Worm (Caenorhabditis elegans): ENCODE measurements around the gene xdh-1.

DNA sequence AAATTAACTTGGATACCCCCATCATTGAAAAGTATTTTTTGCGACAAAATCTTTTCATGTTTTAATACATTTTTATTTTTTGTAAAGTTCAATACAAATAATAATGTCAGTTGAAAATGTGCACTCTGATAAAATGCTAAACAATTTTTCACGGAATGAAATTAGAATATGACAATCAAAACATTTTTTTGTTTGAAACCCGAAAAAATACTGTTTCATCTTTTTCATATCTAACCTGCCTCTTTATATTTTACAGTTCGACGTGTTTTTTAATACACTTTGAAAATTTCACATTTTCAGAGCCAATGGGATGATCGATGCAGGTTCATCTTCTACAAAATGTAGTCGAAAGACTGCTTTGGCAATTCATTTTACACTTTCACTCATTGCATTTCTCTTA, 18.9 kb downstream of the xdh-1 start, which contains the start of gene clc-8:
- TF ChIP-seq lsy-2 (tag; optimal IDR thresholded peaks at IDR 0.05) (no peak), R02D3.7 (tag; optimal IDR thresholded peaks at IDR 0.05) (no peak), fkh-10 (GFP tag; optimal IDR thresholded peaks at IDR 0.05) (no peak), snpc-4 (tag; optimal IDR thresholded peaks at IDR 0.05) (no peak), daf-8 (GFP tag; IDR thresholded peaks at IDR 0.05) (no peak), unc-62 (GFP tag; optimal IDR thresholded peaks at IDR 0.05 in 1 of 2) (no peak), unc-62 (tag; optimal IDR thresholded peaks at IDR 0.05) (no peak), sdz-12 (GFP tag; optimal IDR thresholded peaks at IDR 0.05) (no peak), aly-2 (tag; optimal IDR thresholded peaks at IDR 0.05) (no peak), skn-1 (tag; optimal IDR thresholded peaks at IDR 0.05) (no peak), jun-1 (tag; optimal IDR thresholded peaks at IDR 0.05) (no peak), nhr-41 (GFP tag; IDR thresholded peaks at IDR 0.05) (no peak), pqm-1 (tag; optimal IDR thresholded peaks at IDR 0.05) (no peak)

Data from whole organism, L4 larva.